Worm (Caenorhabditis elegans) whole organism, L3 larva: ENCODE results near the gene slcr-46.3.

Source experiments
- R02D3.7 ChIP-seq: fragments of 150-350 bp; optimal IDR thresholded peaks from 2 replicates; lab custom pipeline; 2014; ENCODE audit warnings: missing biosample characterization, missing genetic modification characterization
- ZK546.5 ChIP-seq: sonication (generic microtip); optimal IDR thresholded peaks from 2 replicates; lab custom pipeline; 2017; ENCODE audit warnings: missing biosample characterization, missing genetic modification characterization
- aly-2 ChIP-seq: fragments of 150-350 bp; optimal IDR thresholded peaks from 2 replicates; lab custom pipeline; 2014; ENCODE audit warnings: missing biosample characterization, missing genetic modification characterization
- ama-1 ChIP-seq: fragments of 150-350 bp; optimal IDR thresholded peaks from 2 replicates; lab custom pipeline; 2018
- ceh-16 ChIP-seq: sonication (generic microtip); optimal IDR thresholded peaks from 2 replicates; lab custom pipeline; 2017; ENCODE audit warnings: missing biosample characterization, missing genetic modification characterization
- ceh-28 ChIP-seq: fragments of 150-350 bp; optimal IDR thresholded peaks from 2 replicates; lab custom pipeline; 2014; ENCODE audit warnings: missing biosample characterization, missing genetic modification reagents, missing genetic modification characterization
- ceh-82 ChIP-seq: fragments of 150-350 bp; optimal IDR thresholded peaks from 2 replicates; lab custom pipeline; 2014; ENCODE audit warnings: missing biosample characterization, missing genetic modification characterization
- ceh-9 ChIP-seq: sonication (generic microtip); optimal IDR thresholded peaks from 2 replicates; lab custom pipeline; 2018; ENCODE audit warnings: missing biosample characterization, missing genetic modification characterization
- daf-12 ChIP-seq: fragments of 150-350 bp; optimal IDR thresholded peaks from 2 replicates; lab custom pipeline; 2014; ENCODE audit warnings: missing biosample characterization, missing genetic modification reagents, missing genetic modification characterization
- egl-27 ChIP-seq: sonication (generic microtip); optimal IDR thresholded peaks from 4 replicates; lab custom pipeline; 2017; ENCODE audit warnings: missing biosample characterization, missing genetic modification reagents, missing genetic modification characterization
- egl-5 ChIP-seq: fragments of 150-350 bp; optimal IDR thresholded peaks from 2 replicates; lab custom pipeline; 2017; ENCODE audit warnings: missing biosample characterization, missing genetic modification reagents, missing genetic modification characterization, inconsistent platforms
- elt-1 ChIP-seq: fragments of 150-350 bp; optimal IDR thresholded peaks from 2 replicates; lab custom pipeline; 2014; ENCODE audit warnings: missing biosample characterization, missing genetic modification characterization
- elt-3 ChIP-seq, 3 experiments: fragments of 150-350 bp in 1 of 3; sonication (generic microtip) in 2 of 3; optimal IDR thresholded peaks; 2 replicates in 2 of 3; 4 replicates in 1 of 3; lab custom pipeline; 2014 to 2017; ENCODE audit warnings: missing biosample characterization in 3 of 3, missing genetic modification characterization in 3 of 3
- eor-1 ChIP-seq, 2 experiments: fragments of 150-350 bp; optimal IDR thresholded peaks; 2 replicates each; lab custom pipeline; 2014 to 2018; ENCODE audit warnings: missing biosample characterization in 2 of 2, missing genetic modification characterization in 2 of 2
- fkh-10 ChIP-seq: sonication (generic microtip); optimal IDR thresholded peaks from 2 replicates; lab custom pipeline; 2017; ENCODE audit warnings: missing biosample characterization, missing genetic modification reagents, missing genetic modification characterization
- fkh-2 ChIP-seq: fragments of 150-350 bp; optimal IDR thresholded peaks from 2 replicates; lab custom pipeline; 2014; ENCODE audit warnings: missing biosample characterization, missing genetic modification reagents, missing genetic modification characterization
- fos-1 ChIP-seq: fragments of 150-350 bp; optimal IDR thresholded peaks from 2 replicates; lab custom pipeline; 2014; ENCODE audit warnings: missing biosample characterization, missing genetic modification characterization
- jun-1 ChIP-seq: fragments of 150-350 bp; optimal IDR thresholded peaks from 2 replicates; lab custom pipeline; 2014; ENCODE audit warnings: missing biosample characterization, missing genetic modification reagents, missing genetic modification characterization
- lin-15B ChIP-seq: fragments of 150-350 bp; optimal IDR thresholded peaks from 2 replicates; lab custom pipeline; 2014; ENCODE audit warnings: missing biosample characterization, missing genetic modification characterization
- lin-39 ChIP-seq: fragments of 150-350 bp; optimal IDR thresholded peaks from 2 replicates; lab custom pipeline; 2018; ENCODE audit warnings: missing biosample characterization, missing genetic modification reagents, missing genetic modification characterization
- lsy-12 ChIP-seq: sonication (generic microtip); optimal IDR thresholded peaks from 2 replicates; lab custom pipeline; 2016; ENCODE audit warnings: mild to moderate bottlenecking, missing genetic modification characterization, missing compliant biosample characterization
- mml-1 ChIP-seq: fragments of 150-350 bp; sonication (generic microtip); optimal IDR thresholded peaks from 3 replicates; lab custom pipeline; 2014; ENCODE audit warnings: missing biosample characterization, missing genetic modification characterization
- nfya-1 ChIP-seq: sonication (generic microtip); optimal IDR thresholded peaks from 2 replicates; lab custom pipeline; 2017; ENCODE audit warnings: missing genetic modification characterization, mild to moderate bottlenecking, missing compliant biosample characterization, antibody characterized with exemption, moderate library complexity; ENCODE audit not compliant: insufficient read depth
- nhr-11 ChIP-seq: fragments of 150-350 bp; optimal IDR thresholded peaks from 2 replicates; lab custom pipeline; 2014; ENCODE audit warnings: missing biosample characterization, missing genetic modification characterization
- nhr-12 ChIP-seq: fragments of 150-350 bp; optimal IDR thresholded peaks from 2 replicates; lab custom pipeline; 2014; ENCODE audit warnings: missing biosample characterization, missing genetic modification characterization
- nhr-23 ChIP-seq: fragments of 150-350 bp; optimal IDR thresholded peaks from 2 replicates; lab custom pipeline; 2014; ENCODE audit warnings: missing biosample characterization, missing genetic modification reagents, missing genetic modification characterization
- nhr-237 ChIP-seq: fragments of 150-350 bp; optimal IDR thresholded peaks from 2 replicates; lab custom pipeline; 2014; ENCODE audit warnings: missing biosample characterization, missing genetic modification characterization
- nhr-25 ChIP-seq: sonication (generic microtip); optimal IDR thresholded peaks from 2 replicates; lab custom pipeline; 2017; ENCODE audit warnings: missing biosample characterization, missing genetic modification characterization
- nhr-28 ChIP-seq: fragments of 150-350 bp; optimal IDR thresholded peaks from 2 replicates; lab custom pipeline; 2014; ENCODE audit warnings: missing biosample characterization, missing genetic modification characterization
- nhr-43 ChIP-seq: sonication (generic microtip); optimal IDR thresholded peaks from 2 replicates; lab custom pipeline; 2016; ENCODE audit warnings: mild to moderate bottlenecking, missing genetic modification characterization, missing compliant biosample characterization; ENCODE audit not compliant: poor library complexity, severe bottlenecking
- nhr-67 ChIP-seq: fragments of 150-350 bp; optimal IDR thresholded peaks from 2 replicates; lab custom pipeline; 2014; ENCODE audit warnings: missing biosample characterization, missing genetic modification characterization
- nhr-76 ChIP-seq: fragments of 150-350 bp; sonication (generic microtip); optimal IDR thresholded peaks from 5 replicates; lab custom pipeline; 2014; ENCODE audit warnings: missing biosample characterization, missing genetic modification characterization
- pqm-1 ChIP-seq: fragments of 150-350 bp; optimal IDR thresholded peaks from 2 replicates; lab custom pipeline; 2017; ENCODE audit warnings: missing biosample characterization, missing genetic modification characterization, inconsistent platforms
- sea-2 ChIP-seq: fragments of 150-350 bp; sonication (generic microtip); optimal IDR thresholded peaks from 4 replicates; lab custom pipeline; 2014; ENCODE audit warnings: missing biosample characterization, missing genetic modification reagents, missing genetic modification characterization
- skn-1 ChIP-seq: fragments of 150-350 bp; optimal IDR thresholded peaks from 2 replicates; lab custom pipeline; 2014; ENCODE audit warnings: missing biosample characterization, missing genetic modification characterization
- snpc-4 ChIP-seq: fragments of 150-350 bp; optimal IDR thresholded peaks from 2 replicates; lab custom pipeline; 2014; ENCODE audit warnings: missing biosample characterization, missing genetic modification characterization
- tbx-2 ChIP-seq: sonication (generic microtip); optimal IDR thresholded peaks from 2 replicates; lab custom pipeline; 2016; ENCODE audit warnings: mild to moderate bottlenecking, missing genetic modification characterization, missing compliant biosample characterization
- unc-39 ChIP-seq: sonication (generic microtip); optimal IDR thresholded peaks from 4 replicates; lab custom pipeline; 2017; ENCODE audit warnings: missing biosample characterization, missing genetic modification characterization
- unc-62 ChIP-seq: fragments of 150-350 bp; sonication (generic microtip); optimal IDR thresholded peaks from 4 replicates; lab custom pipeline; 2014; ENCODE audit warnings: missing biosample characterization, missing genetic modification reagents, missing genetic modification characterization
- zag-1 ChIP-seq: fragments of 150-350 bp; optimal IDR thresholded peaks from 2 replicates; lab custom pipeline; 2014; ENCODE audit warnings: missing biosample characterization, missing genetic modification characterization
- ztf-11 ChIP-seq: fragments of 150-350 bp; optimal IDR thresholded peaks from 2 replicates; lab custom pipeline; 2014; ENCODE audit warnings: missing biosample characterization, missing genetic modification characterization
- ztf-4 ChIP-seq: fragments of 150-350 bp; optimal IDR thresholded peaks from 2 replicates; lab custom pipeline; 2014; ENCODE audit warnings: missing biosample characterization, missing genetic modification characterization

Gene slcr-46.3

ce11 chrV:9733920-9734454, 10.1 kb upstream of the slcr-46.3 start, which contains the start of gene cal-7 (continued):
- TF ChIP-seq fos-1 (tag; lab: Kevin White, UChicago) (no peak), eor-1 (tag; optimal IDR thresholded peaks at IDR 0.05; lab: Kevin White, UChicago) (no peak), nhr-12 (tag; lab: Kevin White, UChicago) (no peak), aly-2 (tag; lab: Kevin White, UChicago) (no peak), egl-5 (no peak), fkh-2 (tag; lab: Kevin White, UChicago) (no peak), egl-27 (no peak), lin-15B (tag; lab: Kevin White, UChicago) (no peak)

- no peak for TF ChIP-seq sea-2 (GFP tag; lab: Kevin White, UChicago)
- TF ChIP-seq lin-39 (tag; lab: Kevin White, UChicago): peak; percentile 64
- TF ChIP-seq ama-1: peak; percentile 78
- no peak for TF ChIP-seq lsy-12 (tag; lab: Kevin White, UChicago)
- peak; percentile 8 for TF ChIP-seq unc-62 (GFP tag; lab: Kevin White, UChicago)
- no peak for TF ChIP-seq nhr-237 (tag; lab: Kevin White, UChicago)
- no peak for TF ChIP-seq daf-12
- no peak for TF ChIP-seq ztf-4 (tag; lab: Kevin White, UChicago)
- no peak for TF ChIP-seq jun-1 (tag; lab: Kevin White, UChicago)
- TF ChIP-seq mml-1: no peak
- peak; percentile 33 for TF ChIP-seq nfya-1 (tag; lab: Kevin White, UChicago)
- no peak for TF ChIP-seq pqm-1 (tag; lab: Kevin White, UChicago)
- TF ChIP-seq skn-1 (tag; lab: Kevin White, UChicago): no peak
- TF ChIP-seq lin-15B (tag; lab: Kevin White, UChicago): no peak
- TF ChIP-seq elt-1 (tag; lab: Kevin White, UChicago): no peak
- TF ChIP-seq nhr-28 (tag; lab: Kevin White, UChicago): no peak
- no peak for TF ChIP-seq elt-3 (tag; optimal IDR thresholded peaks at IDR 0.05; lab: Kevin White, UChicago)
- no peak for TF ChIP-seq ztf-11
- TF ChIP-seq fos-1 (tag; lab: Kevin White, UChicago): no peak
- peak; percentile 3 for TF ChIP-seq snpc-4 (tag; lab: Kevin White, UChicago)
- no peak for TF ChIP-seq nhr-23 (tag; lab: Kevin White, UChicago)
- TF ChIP-seq egl-27: no peak
- no peak for TF ChIP-seq ceh-82 (tag; lab: Kevin White, UChicago)
- peak; percentile 5 for TF ChIP-seq nhr-25 (tag; lab: Kevin White, UChicago)
- TF ChIP-seq, all 47 proteins: peak for 6
These were observed 7.9 kb upstream of the slcr-46.3 start for ce11 chrV:9731852-9732251.

- peak; percentile 90 for TF ChIP-seq pqm-1 (tag; lab: Kevin White, UChicago)
- peak; percentile 89 for TF ChIP-seq jun-1 (tag; lab: Kevin White, UChicago)
- no peak for TF ChIP-seq nhr-76 (tag; lab: Kevin White, UChicago)
- peak; percentile 99 for TF ChIP-seq ama-1
- no peak for TF ChIP-seq nhr-12 (tag; lab: Kevin White, UChicago)
- TF ChIP-seq unc-62 (GFP tag; lab: Kevin White, UChicago): peak; percentile 93
- peak; percentile 61 for TF ChIP-seq fos-1 (tag; lab: Kevin White, UChicago)
- TF ChIP-seq lsy-12 (tag; lab: Kevin White, UChicago): peak; percentile 92
- peak; percentile 58 for TF ChIP-seq zag-1 (tag; lab: Kevin White, UChicago)
- no peak for TF ChIP-seq nhr-28 (tag; lab: Kevin White, UChicago)
- peak; percentile 90 for TF ChIP-seq egl-5
- no peak for TF ChIP-seq ceh-9 (tag; lab: Kevin White, UChicago)
- TF ChIP-seq ceh-82 (tag; lab: Kevin White, UChicago): peak; percentile 74
- peak; percentile 91 for TF ChIP-seq lin-15B (tag; lab: Kevin White, UChicago)
- TF ChIP-seq R02D3.7: peak; percentile 58
- TF ChIP-seq nhr-67 (tag; lab: Kevin White, UChicago): no peak
- TF ChIP-seq sea-2 (GFP tag; lab: Kevin White, UChicago): peak; percentile 10
- TF ChIP-seq nhr-43 (tag; lab: Kevin White, UChicago): peak; percentile 73
- TF ChIP-seq skn-1 (tag; lab: Kevin White, UChicago): peak; percentile 80
- TF ChIP-seq snpc-4 (tag; lab: Kevin White, UChicago): peak; percentile 69
- no peak for TF ChIP-seq mml-1
- TF ChIP-seq daf-12: no peak
- peak; percentile 67 for TF ChIP-seq tbx-2
- peak; percentile 75 for TF ChIP-seq ztf-4 (tag; lab: Kevin White, UChicago)
- peak; percentile 84 for TF ChIP-seq fkh-10
- TF ChIP-seq nhr-11: peak; percentile 89
- peak; percentile 83 for TF ChIP-seq nhr-23 (tag; lab: Kevin White, UChicago)
- peak; percentile 70 for TF ChIP-seq ZK546.5
- TF ChIP-seq eor-1 (tag; optimal IDR thresholded peaks at IDR 0.05; lab: Kevin White, UChicago): no peak
- peak; percentile 99 for TF ChIP-seq lin-39 (tag; lab: Kevin White, UChicago)
- TF ChIP-seq ztf-11: no peak
- peak in 2 of 3 experiments; percentile 14 to 21 for TF ChIP-seq elt-3 (tag; optimal IDR thresholded peaks at IDR 0.05; lab: Kevin White, UChicago)
- peak; percentile 73 for TF ChIP-seq egl-27
- no peak for TF ChIP-seq ceh-16 (tag; lab: Kevin White, UChicago)
- TF ChIP-seq unc-39 (tag; lab: Kevin White, UChicago): peak; percentile 63
- peak; percentile 76 for TF ChIP-seq fkh-2 (tag; lab: Kevin White, UChicago)
- peak; percentile 74 for TF ChIP-seq ceh-28 (tag; lab: Kevin White, UChicago)
- TF ChIP-seq nhr-237 (tag; lab: Kevin White, UChicago): no peak
These were observed 7.1 kb upstream of the slcr-46.3 start for ce11 chrV:9730743-9731706.
